Worm (Caenorhabditis elegans) whole organism, L1 larva: ENCODE results near the gene C41C4.9.

Source experiments
- alr-1 ChIP-seq: fragments of 200-800 bp; sonication (Bioruptor generic); optimal IDR thresholded peaks from 2 replicates; lab custom pipeline; 2018; ENCODE audit warnings: borderline replicate concordance, mild to moderate bottlenecking, missing genetic modification characterization, missing compliant biosample characterization
- aly-2 ChIP-seq: fragments of 150-350 bp; optimal IDR thresholded peaks from 2 replicates; lab custom pipeline; 2014; ENCODE audit warnings: missing biosample characterization, missing genetic modification characterization
- ceh-88 ChIP-seq: fragments of 200-800 bp; sonication (Bioruptor generic); IDR thresholded peaks from 2 replicates; pipeline ENCODE4 v1.3.6; 2022; ENCODE audit warnings: missing genetic modification characterization, missing compliant biosample characterization
- fos-1 ChIP-seq: fragments of 150-350 bp; optimal IDR thresholded peaks from 2 replicates; lab custom pipeline; 2014; ENCODE audit warnings: missing biosample characterization, missing genetic modification characterization
- hlh-4 ChIP-seq: sonication (generic microtip); optimal IDR thresholded peaks from 2 replicates; lab custom pipeline; 2016; ENCODE audit warnings: mild to moderate bottlenecking, missing genetic modification characterization, missing compliant biosample characterization
- lin-35 ChIP-seq, 2 experiments: fragments of 150-350 bp; optimal IDR thresholded peaks; 2 replicates each; lab custom pipeline; 2014; ENCODE audit warnings: missing biosample characterization in 2 of 2, missing genetic modification characterization in 2 of 2, missing genetic modification reagents in 2 of 2
- nhr-12 ChIP-seq: sonication (generic microtip); optimal IDR thresholded peaks from 2 replicates; lab custom pipeline; 2017; ENCODE audit warnings: missing biosample characterization, missing genetic modification characterization
- nhr-76 ChIP-seq: sonication (generic microtip); optimal IDR thresholded peaks from 2 replicates; lab custom pipeline; 2017; ENCODE audit warnings: missing biosample characterization, missing genetic modification characterization
- unc-62 ChIP-seq: fragments of 150-350 bp; optimal IDR thresholded peaks from 2 replicates; lab custom pipeline; 2014; ENCODE audit warnings: missing biosample characterization, missing genetic modification reagents, missing genetic modification characterization
- ztf-11 ChIP-seq, 2 experiments: sonication (generic microtip); optimal IDR thresholded peaks; 2 replicates each; lab custom pipeline; 2016 to 2017; ENCODE audit warnings: missing genetic modification characterization in 2 of 2, missing biosample characterization in 1 of 2, missing compliant biosample characterization in 1 of 2

- TF ChIP-seq ztf-11 (tag; optimal IDR thresholded peaks at IDR 0.05; lab: Kevin White, UChicago) (no peak), aly-2 (tag; lab: Kevin White, UChicago) (no peak), ceh-88 (GFP tag; lab: Robert Waterston, UW) (no peak), lin-35 (GFP tag; optimal IDR thresholded peaks at IDR 0.05; lab: Kevin White, UChicago) (no peak), nhr-76 (tag; lab: Kevin White, UChicago) (no peak), unc-62 (GFP tag; lab: Kevin White, UChicago) (no peak), alr-1 (no peak), fos-1 (tag; lab: Kevin White, UChicago) (no peak), hlh-4 (tag; lab: Kevin White, UChicago) (no peak), nhr-12 (no peak)
Observed at ce11 chrII:8141135-8141534, 33.7 kb downstream of the C41C4.9 start.
